Worm (Caenorhabditis elegans) whole organism, midembryonic: ENCODE data around the gene H40L08.8.

ENCODE experiments used
- T22C8.4 ChIP-seq: fragments of 200-800 bp; sonication (Bioruptor generic); IDR thresholded peaks from 2 replicates; pipeline ENCODE4 v1.3.6; 2022; ENCODE audit warnings: missing genetic modification characterization, missing compliant biosample characterization
- flt-1 ChIP-seq: fragments of 200-800 bp; sonication (Bioruptor generic); IDR thresholded peaks from 2 replicates; pipeline ENCODE4 v1.3.6; 2022; ENCODE audit warnings: missing genetic modification characterization, missing compliant biosample characterization
- klf-2 ChIP-seq: fragments of 200-800 bp; sonication (Bioruptor generic); conservative IDR thresholded peaks from 2 replicates; pipeline ENCODE4 v1.3.6; 2022; ENCODE audit warnings: missing genetic modification reagents, missing genetic modification characterization, missing compliant biosample characterization
- med-1 ChIP-seq: sonication (generic microtip); optimal IDR thresholded peaks from 2 replicates; lab custom pipeline; 2017; ENCODE audit warnings: missing genetic modification characterization, mild to moderate bottlenecking, missing compliant biosample characterization, antibody characterized with exemption, missing genetic modification reagents; ENCODE audit not compliant: insufficient read depth
- ref-1 ChIP-seq: fragments of 200-800 bp; sonication (Bioruptor generic); conservative IDR thresholded peaks from 2 replicates; pipeline ENCODE4 v1.3.6; 2022; ENCODE audit warnings: missing genetic modification reagents, missing genetic modification characterization, missing compliant biosample characterization
- tab-1 ChIP-seq: fragments of 200-800 bp; sonication (Bioruptor generic); IDR thresholded peaks from 2 replicates; pipeline ENCODE4 v1.3.6; 2022; ENCODE audit warnings: missing genetic modification characterization, missing compliant biosample characterization
- ztf-23 ChIP-seq: fragments of 200-800 bp; sonication (Bioruptor generic); IDR thresholded peaks from 2 replicates; pipeline ENCODE4 v1.3.6; 2022; ENCODE audit warnings: missing genetic modification reagents, missing genetic modification characterization, missing compliant biosample characterization

DNA sequence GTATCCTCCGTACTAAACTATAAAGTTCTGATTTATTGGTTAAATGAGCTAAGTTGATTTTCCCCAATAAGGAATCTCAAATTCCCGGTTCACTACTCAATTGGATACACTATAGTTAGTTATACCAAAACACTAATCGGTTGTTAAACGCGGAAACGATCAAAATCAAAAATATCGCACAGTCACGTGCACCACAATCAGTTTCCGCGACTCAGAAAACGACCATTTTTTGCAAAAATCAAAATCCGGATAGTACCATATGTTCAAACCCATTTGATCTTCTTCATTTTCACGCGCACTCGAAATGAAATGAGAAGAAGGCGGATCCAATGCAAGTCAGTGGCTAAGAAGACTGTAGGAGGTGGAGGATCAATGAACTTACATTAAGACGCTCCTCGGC lies 4.1 kb upstream of the H40L08.8 start:
- TF ChIP-seq flt-1 (GFP tag; lab: Robert Waterston, UW) = no peak
- no peak for TF ChIP-seq med-1 (GFP tag; lab: Kevin White, UChicago)
- TF ChIP-seq ztf-23 = no peak
- no peak for TF ChIP-seq klf-2
- TF ChIP-seq T22C8.4 (GFP tag; lab: Robert Waterston, UW) = no peak
- no peak for TF ChIP-seq tab-1
- TF ChIP-seq ref-1 (GFP tag; lab: Robert Waterston, UW) = no peak
